Worm (Caenorhabditis elegans) whole organism, L1 larva: ENCODE measurements around the gene F13E9.15.

Source experiments
- C34B4.2 ChIP-seq: sonication (generic microtip); optimal IDR thresholded peaks from 2 replicates; lab custom pipeline; 2017; ENCODE audit warnings: mild to moderate bottlenecking, missing genetic modification characterization, missing compliant biosample characterization
- blmp-1 ChIP-seq: fragments of 150-350 bp; optimal IDR thresholded peaks from 2 replicates; lab custom pipeline; 2014; ENCODE audit warnings: missing biosample characterization, missing genetic modification characterization
- ceh-63 ChIP-seq: fragments of 200-800 bp; sonication (Bioruptor generic); optimal IDR thresholded peaks from 2 replicates; lab custom pipeline; 2018; ENCODE audit warnings: mild to moderate bottlenecking, missing genetic modification characterization, missing compliant biosample characterization
- ceh-8 ChIP-seq: fragments of 200-800 bp; sonication (Bioruptor generic); optimal IDR thresholded peaks from 2 replicates; lab custom pipeline; 2018; ENCODE audit warnings: mild to moderate bottlenecking, missing genetic modification characterization, moderate library complexity, missing compliant biosample characterization
- ceh-82 ChIP-seq, 3 experiments: fragments of 150-350 bp in 1 of 3; sonication (generic microtip) in 2 of 3; optimal IDR thresholded peaks; 2 replicates each; lab custom pipeline; 2014 to 2017; ENCODE audit warnings: missing biosample characterization in 3 of 3, missing genetic modification characterization in 3 of 3
- ceh-88 ChIP-seq: fragments of 200-800 bp; sonication (Bioruptor generic); IDR thresholded peaks from 2 replicates; pipeline ENCODE4 v1.3.6; 2022; ENCODE audit warnings: missing genetic modification characterization, missing compliant biosample characterization
- ceh-90 ChIP-seq: sonication (generic microtip); optimal IDR thresholded peaks from 2 replicates; lab custom pipeline; 2016; ENCODE audit warnings: missing genetic modification characterization, missing compliant biosample characterization
- ces-1 ChIP-seq: fragments of 150-350 bp; optimal IDR thresholded peaks from 2 replicates; lab custom pipeline; 2014; ENCODE audit warnings: missing biosample characterization, missing genetic modification reagents, missing genetic modification characterization
- dsc-1 ChIP-seq: sonication (generic microtip); optimal IDR thresholded peaks from 2 replicates; lab custom pipeline; 2016; ENCODE audit warnings: mild to moderate bottlenecking, missing genetic modification characterization, missing compliant biosample characterization
- egl-27 ChIP-seq, 2 experiments: fragments of 150-350 bp in 1 of 2; sonication (generic microtip); optimal IDR thresholded peaks; 3 replicates each; lab custom pipeline; 2017 to 2018; ENCODE audit warnings: missing biosample characterization in 2 of 2, missing genetic modification characterization in 2 of 2, missing genetic modification reagents in 2 of 2
- elt-2 ChIP-seq: sonication (generic microtip); optimal IDR thresholded peaks from 2 replicates; lab custom pipeline; 2016; ENCODE audit warnings: missing genetic modification characterization, mild to moderate bottlenecking, inconsistent platforms, missing compliant biosample characterization, missing genetic modification reagents
- elt-3 ChIP-seq, 6 experiments: fragments of 150-350 bp in 1 of 6; sonication (generic microtip); optimal IDR thresholded peaks; 2 replicates each; lab custom pipeline; 2017 to 2018; ENCODE audit warnings: missing biosample characterization in 6 of 6, missing genetic modification characterization in 6 of 6, inconsistent platforms in 1 of 6
- fkh-10 ChIP-seq: sonication (generic microtip); optimal IDR thresholded peaks from 2 replicates; lab custom pipeline; 2017; ENCODE audit warnings: missing biosample characterization, missing genetic modification reagents, missing genetic modification characterization
- fkh-4 ChIP-seq: sonication (generic microtip); optimal IDR thresholded peaks from 2 replicates; lab custom pipeline; 2016; ENCODE audit warnings: missing compliant biosample characterization, missing genetic modification characterization, borderline replicate concordance
- fkh-8 ChIP-seq: sonication (generic microtip); optimal IDR thresholded peaks from 2 replicates; lab custom pipeline; 2016; ENCODE audit warnings: mild to moderate bottlenecking, missing genetic modification characterization, missing compliant biosample characterization
- grh-1 ChIP-seq: fragments of 200-800 bp; sonication (Bioruptor generic); IDR thresholded peaks from 2 replicates; pipeline ENCODE4 v1.3.6; 2022; ENCODE audit warnings: missing genetic modification reagents, missing genetic modification characterization, missing compliant biosample characterization
- hlh-17 ChIP-seq: fragments of 200-800 bp; sonication (Bioruptor generic); optimal IDR thresholded peaks from 2 replicates; lab custom pipeline; 2018; ENCODE audit warnings: missing genetic modification characterization, mild to moderate bottlenecking, missing compliant biosample characterization, moderate library complexity, borderline replicate concordance
- hpl-2 ChIP-seq: fragments of 150-350 bp; optimal IDR thresholded peaks from 2 replicates; lab custom pipeline; 2014; ENCODE audit warnings: missing biosample characterization, missing genetic modification reagents, missing genetic modification characterization
- irx-1 ChIP-seq: sonication (generic microtip); optimal IDR thresholded peaks from 2 replicates; lab custom pipeline; 2016; ENCODE audit warnings: missing genetic modification characterization, missing compliant biosample characterization
- isw-1 ChIP-seq: fragments of 200-800 bp; sonication (Bioruptor generic); IDR thresholded peaks from 2 replicates; pipeline ENCODE4 v1.3.6; 2022; ENCODE audit warnings: missing genetic modification characterization, missing compliant biosample characterization
- jun-1 ChIP-seq: fragments of 150-350 bp; optimal IDR thresholded peaks from 2 replicates; lab custom pipeline; 2014; ENCODE audit warnings: missing biosample characterization, missing genetic modification reagents, missing genetic modification characterization
- lin-14 ChIP-seq: fragments of 200-800 bp; sonication (Bioruptor generic); optimal IDR thresholded peaks from 2 replicates; lab custom pipeline; 2018; ENCODE audit warnings: mild to moderate bottlenecking, missing genetic modification characterization, moderate library complexity, missing compliant biosample characterization
- lin-15B ChIP-seq: fragments of 150-350 bp; sonication (generic microtip); optimal IDR thresholded peaks from 3 replicates; lab custom pipeline; 2014; ENCODE audit warnings: missing biosample characterization, missing genetic modification characterization
- lin-35 ChIP-seq, 2 experiments: fragments of 150-350 bp; optimal IDR thresholded peaks; 2 replicates each; lab custom pipeline; 2014; ENCODE audit warnings: missing biosample characterization in 2 of 2, missing genetic modification characterization in 2 of 2, missing genetic modification reagents in 2 of 2
- lsy-2 ChIP-seq, 2 experiments: fragments of 150-350 bp; optimal IDR thresholded peaks; 2 replicates each; lab custom pipeline; 2014; ENCODE audit warnings: missing biosample characterization in 2 of 2, missing genetic modification characterization in 2 of 2
- mab-9 ChIP-seq: fragments of 200-800 bp; sonication (Bioruptor generic); IDR thresholded peaks from 2 replicates; pipeline ENCODE4 v1.3.6; 2022; ENCODE audit warnings: missing genetic modification reagents, missing genetic modification characterization, missing compliant biosample characterization
- mef-2 ChIP-seq: fragments of 150-350 bp; optimal IDR thresholded peaks from 2 replicates; lab custom pipeline; 2014; ENCODE audit warnings: missing biosample characterization, missing genetic modification characterization
- mep-1 ChIP-seq: fragments of 150-350 bp; optimal IDR thresholded peaks from 2 replicates; lab custom pipeline; 2014; ENCODE audit warnings: missing biosample characterization, missing genetic modification characterization
- nhr-11 ChIP-seq: fragments of 150-350 bp; optimal IDR thresholded peaks from 2 replicates; lab custom pipeline; 2014; ENCODE audit warnings: missing biosample characterization, missing genetic modification characterization
- nhr-19 ChIP-seq: fragments of 200-800 bp; sonication (Bioruptor generic); conservative IDR thresholded peaks from 2 replicates; pipeline ENCODE4 v1.3.6; 2022; ENCODE audit warnings: missing genetic modification characterization, missing compliant biosample characterization
- nhr-20 ChIP-seq: sonication (generic microtip); optimal IDR thresholded peaks from 2 replicates; lab custom pipeline; 2016; ENCODE audit warnings: mild to moderate bottlenecking, missing genetic modification characterization, missing compliant biosample characterization
- nhr-71 ChIP-seq: sonication (generic microtip); optimal IDR thresholded peaks from 2 replicates; lab custom pipeline; 2016; ENCODE audit warnings: mild to moderate bottlenecking, missing genetic modification characterization, moderate library complexity, missing compliant biosample characterization
- nhr-76 ChIP-seq: sonication (generic microtip); optimal IDR thresholded peaks from 2 replicates; lab custom pipeline; 2017; ENCODE audit warnings: missing biosample characterization, missing genetic modification characterization
- nhr-77 ChIP-seq: fragments of 150-350 bp; optimal IDR thresholded peaks from 2 replicates; lab custom pipeline; 2014; ENCODE audit warnings: missing biosample characterization, missing genetic modification characterization
- nhr-85 ChIP-seq: sonication (generic microtip); peaks from one replicate; lab custom pipeline; 2016; ENCODE audit warnings: missing genetic modification characterization, inconsistent platforms, missing compliant biosample characterization
- nhr-90 ChIP-seq: sonication (generic microtip); optimal IDR thresholded peaks from 2 replicates; lab custom pipeline; 2016; ENCODE audit warnings: mild to moderate bottlenecking, missing genetic modification characterization, missing compliant biosample characterization; ENCODE audit not compliant: poor library complexity
- pax-3 ChIP-seq: fragments of 200-800 bp; sonication (Bioruptor generic); optimal IDR thresholded peaks from 2 replicates; lab custom pipeline; 2018; ENCODE audit warnings: mild to moderate bottlenecking, missing genetic modification characterization, moderate library complexity, missing compliant biosample characterization
- pqm-1 ChIP-seq: sonication (generic microtip); optimal IDR thresholded peaks from 3 replicates; lab custom pipeline; 2017; ENCODE audit warnings: missing biosample characterization, missing genetic modification characterization
- rnt-1 ChIP-seq: sonication (generic microtip); optimal IDR thresholded peaks from 2 replicates; lab custom pipeline; 2016; ENCODE audit warnings: mild to moderate bottlenecking, missing genetic modification characterization, moderate library complexity, missing compliant biosample characterization
- skn-1 ChIP-seq: fragments of 150-350 bp; optimal IDR thresholded peaks from 2 replicates; lab custom pipeline; 2014; ENCODE audit warnings: missing biosample characterization, missing genetic modification characterization
- snpc-4 ChIP-seq: fragments of 150-350 bp; optimal IDR thresholded peaks from 2 replicates; lab custom pipeline; 2014; ENCODE audit warnings: missing biosample characterization, missing genetic modification characterization
- sox-4 ChIP-seq: sonication (generic microtip); optimal IDR thresholded peaks from 2 replicates; lab custom pipeline; 2016; ENCODE audit warnings: missing genetic modification characterization, missing compliant biosample characterization
- sptf-1 ChIP-seq: fragments of 150-350 bp; optimal IDR thresholded peaks from 2 replicates; lab custom pipeline; 2014; ENCODE audit warnings: missing biosample characterization, missing genetic modification characterization
- swsn-7 ChIP-seq: sonication (generic microtip); optimal IDR thresholded peaks from 2 replicates; lab custom pipeline; 2016; ENCODE audit warnings: missing genetic modification characterization, missing compliant biosample characterization
- tbx-2 ChIP-seq: sonication (generic microtip); optimal IDR thresholded peaks from 2 replicates; lab custom pipeline; 2016; ENCODE audit warnings: missing genetic modification characterization, missing compliant biosample characterization
- unc-30 ChIP-seq: sonication (generic microtip); optimal IDR thresholded peaks from 2 replicates; lab custom pipeline; 2017; ENCODE audit warnings: missing biosample characterization, missing genetic modification characterization
- unc-62 ChIP-seq: fragments of 150-350 bp; optimal IDR thresholded peaks from 2 replicates; lab custom pipeline; 2014; ENCODE audit warnings: missing biosample characterization, missing genetic modification reagents, missing genetic modification characterization
- unc-86 ChIP-seq: sonication (generic microtip); optimal IDR thresholded peaks from 2 replicates; lab custom pipeline; 2016; ENCODE audit warnings: missing genetic modification characterization, missing compliant biosample characterization
- unc-98 ChIP-seq: fragments of 200-800 bp; sonication (Bioruptor generic); IDR thresholded peaks from 2 replicates; pipeline ENCODE4 v1.3.6; 2022; ENCODE audit warnings: missing genetic modification characterization, missing compliant biosample characterization
- xbp-1 ChIP-seq: sonication (generic microtip); optimal IDR thresholded peaks from 2 replicates; lab custom pipeline; 2016; ENCODE audit warnings: missing genetic modification characterization, missing compliant biosample characterization
- zag-1 ChIP-seq: fragments of 150-350 bp; optimal IDR thresholded peaks from 2 replicates; lab custom pipeline; 2014; ENCODE audit warnings: missing biosample characterization, missing genetic modification characterization
- zip-4 ChIP-seq: fragments of 200-800 bp; sonication (Bioruptor generic); optimal IDR thresholded peaks from 2 replicates; lab custom pipeline; 2018; ENCODE audit warnings: mild to moderate bottlenecking, missing genetic modification characterization, moderate library complexity, missing compliant biosample characterization

The F13E9.15 gene

ce11 chrIV:10918877-10919560 is 29.3 kb upstream of the F13E9.15 start (continued):
- peak; percentile 84 for TF ChIP-seq fkh-8 (tag; lab: Kevin White, UChicago)
- no peak for TF ChIP-seq sptf-1 (tag; lab: Kevin White, UChicago)
- no peak for TF ChIP-seq unc-30 (tag; lab: Kevin White, UChicago)
- TF ChIP-seq fkh-10 (GFP tag; lab: Kevin White, UChicago): peak; percentile 5
- TF ChIP-seq isw-1 (GFP tag; lab: Robert Waterston, UW): peak; percentile 62
- peak; percentile 49 for TF ChIP-seq nhr-90 (tag; lab: Kevin White, UChicago)
- TF ChIP-seq nhr-76 (tag; lab: Kevin White, UChicago): no peak
- peak; percentile 70 for TF ChIP-seq rnt-1 (tag; lab: Kevin White, UChicago)
- peak; percentile 91 for TF ChIP-seq nhr-71 (tag; lab: Kevin White, UChicago)
- TF ChIP-seq sox-4 (tag; lab: Kevin White, UChicago): no peak
- TF ChIP-seq pax-3: peak; percentile 9
- TF ChIP-seq unc-86 (tag; lab: Kevin White, UChicago): peak; percentile 75
- peak in 1 of 2 experiments; percentile 63 for TF ChIP-seq egl-27 (tag; optimal IDR thresholded peaks at IDR 0.05; lab: Kevin White, UChicago)
- TF ChIP-seq mep-1 (tag; lab: Kevin White, UChicago): peak; percentile 81
- peak; percentile 46; the same call in 1 of the 2 replicates for TF ChIP-seq ceh-88 (GFP tag; lab: Robert Waterston, UW)
- no peak for TF ChIP-seq zip-4 (GFP tag; lab: Kevin White, UChicago)
- no peak for TF ChIP-seq hpl-2 (GFP tag; lab: Kevin White, UChicago)
- TF ChIP-seq swsn-7 (tag; lab: Kevin White, UChicago): peak; percentile 85
- TF ChIP-seq ceh-8: peak; percentile 63
- TF ChIP-seq unc-98 (GFP tag; lab: Robert Waterston, UW): no peak
- peak; percentile 75 for TF ChIP-seq nhr-77
- peak; percentile 72 to 76 for TF ChIP-seq lin-35 (GFP tag; optimal IDR thresholded peaks at IDR 0.05; lab: Kevin White, UChicago)
- TF ChIP-seq grh-1 (GFP tag; lab: Robert Waterston, UW): peak; percentile 40; the same call in 1 of the 2 replicates
- no peak for TF ChIP-seq dsc-1 (tag; lab: Kevin White, UChicago)
- no peak for TF ChIP-seq nhr-11
- peak; percentile 99 for TF ChIP-seq lin-14 (GFP tag; lab: Kevin White, UChicago)
- TF ChIP-seq snpc-4 (tag; lab: Kevin White, UChicago): peak; percentile 58
- peak; percentile 57 for TF ChIP-seq elt-2
- peak; percentile 91 for TF ChIP-seq nhr-85 (tag; lab: Kevin White, UChicago)
- no peak for TF ChIP-seq hlh-17
- TF ChIP-seq nhr-20 (tag; lab: Kevin White, UChicago): peak; percentile 92
- TF ChIP-seq nhr-19 (GFP tag; lab: Robert Waterston, UW): peak; percentile 82
- no peak for TF ChIP-seq unc-62 (GFP tag; lab: Kevin White, UChicago)
- no peak for TF ChIP-seq ces-1 (GFP tag; lab: Kevin White, UChicago)
- TF ChIP-seq mab-9 (GFP tag; lab: Robert Waterston, UW): no peak
- no peak for TF ChIP-seq fkh-4 (tag; lab: Kevin White, UChicago)
- no peak for TF ChIP-seq C34B4.2 (tag; lab: Kevin White, UChicago)
- TF ChIP-seq lin-15B (tag; lab: Kevin White, UChicago): peak; percentile 67
- TF ChIP-seq tbx-2: peak; percentile 87
- peak; percentile 72 for TF ChIP-seq irx-1
- TF ChIP-seq pqm-1 (tag; lab: Kevin White, UChicago): no peak
- TF ChIP-seq zag-1: no peak
- TF ChIP-seq xbp-1 (tag; lab: Kevin White, UChicago): peak; percentile 83
- TF ChIP-seq ceh-63 (GFP tag; lab: Kevin White, UChicago): no peak
- TF ChIP-seq elt-3 (tag; optimal IDR thresholded peaks at IDR 0.05; lab: Kevin White, UChicago): peak in 1 of 6 experiments; percentile 57
- TF ChIP-seq skn-1: peak; percentile 60
- peak; percentile 45 for TF ChIP-seq jun-1 (tag; lab: Kevin White, UChicago)
- TF ChIP-seq mef-2 (tag; lab: Kevin White, UChicago): no peak
- TF ChIP-seq blmp-1: peak; percentile 19
- peak; percentile 48 to 81 (median 50) for TF ChIP-seq ceh-82 (tag; optimal IDR thresholded peaks at IDR 0.05; lab: Kevin White, UChicago)
- TF ChIP-seq ceh-90 (tag; lab: Kevin White, UChicago): no peak
- peak; percentile 70 to 82 for TF ChIP-seq lsy-2 (tag; optimal IDR thresholded peaks at IDR 0.05; lab: Kevin White, UChicago)
